Worm (Caenorhabditis elegans) whole organism, L1 larva: ENCODE data around the gene K07E3.9.
A peak's percentile ranks its signal among the peaks of the same experiment; 100 is the strongest.

Experiments used
- C04F5.9 ChIP-seq: sonication (generic microtip); optimal IDR thresholded peaks from 2 replicates; lab custom pipeline; 2016; ENCODE audit warnings: missing genetic modification characterization, missing compliant biosample characterization
- C16A3.4 ChIP-seq: fragments of 150-350 bp; optimal IDR thresholded peaks from 2 replicates; lab custom pipeline; 2014; ENCODE audit warnings: missing biosample characterization, missing genetic modification characterization
- C34B4.2 ChIP-seq: sonication (generic microtip); optimal IDR thresholded peaks from 2 replicates; lab custom pipeline; 2017; ENCODE audit warnings: mild to moderate bottlenecking, missing genetic modification characterization, missing compliant biosample characterization
- F16B12.6 ChIP-seq: fragments of 150-350 bp; optimal IDR thresholded peaks from 2 replicates; lab custom pipeline; 2014; ENCODE audit warnings: missing biosample characterization, missing genetic modification characterization
- Y116A8C.19 ChIP-seq: sonication (generic microtip); optimal IDR thresholded peaks from 2 replicates; lab custom pipeline; 2016; ENCODE audit warnings: missing compliant biosample characterization, missing genetic modification characterization, borderline replicate concordance
- ama-1 ChIP-seq: fragments of 150-350 bp; optimal IDR thresholded peaks from 2 replicates; lab custom pipeline; 2014
- ceh-63 ChIP-seq: fragments of 200-800 bp; sonication (Bioruptor generic); optimal IDR thresholded peaks from 2 replicates; lab custom pipeline; 2018; ENCODE audit warnings: mild to moderate bottlenecking, missing genetic modification characterization, missing compliant biosample characterization
- ceh-8 ChIP-seq: fragments of 200-800 bp; sonication (Bioruptor generic); optimal IDR thresholded peaks from 2 replicates; lab custom pipeline; 2018; ENCODE audit warnings: mild to moderate bottlenecking, missing genetic modification characterization, moderate library complexity, missing compliant biosample characterization
- ceh-88 ChIP-seq: fragments of 200-800 bp; sonication (Bioruptor generic); IDR thresholded peaks from 2 replicates; pipeline ENCODE4 v1.3.6; 2022; ENCODE audit warnings: missing genetic modification characterization, missing compliant biosample characterization
- ceh-90 ChIP-seq: sonication (generic microtip); optimal IDR thresholded peaks from 2 replicates; lab custom pipeline; 2016; ENCODE audit warnings: missing genetic modification characterization, missing compliant biosample characterization
- ces-1 ChIP-seq: fragments of 150-350 bp; optimal IDR thresholded peaks from 2 replicates; lab custom pipeline; 2014; ENCODE audit warnings: missing biosample characterization, missing genetic modification reagents, missing genetic modification characterization
- dpl-1 ChIP-seq, 3 experiments: fragments of 150-350 bp in 2 of 3; sonication (generic microtip) in 1 of 3; optimal IDR thresholded peaks; 2 replicates each; lab custom pipeline; 2014 to 2017; ENCODE audit warnings: missing biosample characterization in 3 of 3, missing genetic modification characterization in 3 of 3, missing genetic modification reagents in 3 of 3
- efl-1 ChIP-seq, 4 experiments: fragments of 150-350 bp; optimal IDR thresholded peaks in 3 of 4; peaks in 1 of 4; 1 replicate in 1 of 4; 2 replicates in 3 of 4; lab custom pipeline; 2014; ENCODE audit warnings: missing biosample characterization in 2 of 4, missing genetic modification characterization in 2 of 4, missing genetic modification reagents in 2 of 4
- egl-13 ChIP-seq: sonication (generic microtip); optimal IDR thresholded peaks from 2 replicates; lab custom pipeline; 2016; ENCODE audit warnings: missing genotype, missing genetic modification reagents, missing genetic modification characterization, missing compliant biosample characterization
- elt-2 ChIP-seq: sonication (generic microtip); optimal IDR thresholded peaks from 2 replicates; lab custom pipeline; 2016; ENCODE audit warnings: missing genetic modification characterization, mild to moderate bottlenecking, inconsistent platforms, missing compliant biosample characterization, missing genetic modification reagents
- elt-3 ChIP-seq, 6 experiments: fragments of 150-350 bp in 1 of 6; sonication (generic microtip); optimal IDR thresholded peaks; 2 replicates each; lab custom pipeline; 2017 to 2018; ENCODE audit warnings: missing biosample characterization in 6 of 6, missing genetic modification characterization in 6 of 6, inconsistent platforms in 1 of 6
- fkh-4 ChIP-seq: sonication (generic microtip); optimal IDR thresholded peaks from 2 replicates; lab custom pipeline; 2016; ENCODE audit warnings: missing compliant biosample characterization, missing genetic modification characterization, borderline replicate concordance
- grh-1 ChIP-seq: fragments of 200-800 bp; sonication (Bioruptor generic); IDR thresholded peaks from 2 replicates; pipeline ENCODE4 v1.3.6; 2022; ENCODE audit warnings: missing genetic modification reagents, missing genetic modification characterization, missing compliant biosample characterization
- hlh-17 ChIP-seq: fragments of 200-800 bp; sonication (Bioruptor generic); optimal IDR thresholded peaks from 2 replicates; lab custom pipeline; 2018; ENCODE audit warnings: missing genetic modification characterization, mild to moderate bottlenecking, missing compliant biosample characterization, moderate library complexity, borderline replicate concordance
- hlh-4 ChIP-seq: sonication (generic microtip); optimal IDR thresholded peaks from 2 replicates; lab custom pipeline; 2016; ENCODE audit warnings: mild to moderate bottlenecking, missing genetic modification characterization, missing compliant biosample characterization
- hpl-2 ChIP-seq: fragments of 150-350 bp; optimal IDR thresholded peaks from 2 replicates; lab custom pipeline; 2014; ENCODE audit warnings: missing biosample characterization, missing genetic modification reagents, missing genetic modification characterization
- jun-1 ChIP-seq: fragments of 150-350 bp; optimal IDR thresholded peaks from 2 replicates; lab custom pipeline; 2014; ENCODE audit warnings: missing biosample characterization, missing genetic modification reagents, missing genetic modification characterization
- lin-14 ChIP-seq: fragments of 200-800 bp; sonication (Bioruptor generic); optimal IDR thresholded peaks from 2 replicates; lab custom pipeline; 2018; ENCODE audit warnings: mild to moderate bottlenecking, missing genetic modification characterization, moderate library complexity, missing compliant biosample characterization
- lin-35 ChIP-seq, 2 experiments: fragments of 150-350 bp; optimal IDR thresholded peaks; 2 replicates each; lab custom pipeline; 2014; ENCODE audit warnings: missing biosample characterization in 2 of 2, missing genetic modification characterization in 2 of 2, missing genetic modification reagents in 2 of 2
- lsy-2 ChIP-seq, 2 experiments: fragments of 150-350 bp; optimal IDR thresholded peaks; 2 replicates each; lab custom pipeline; 2014; ENCODE audit warnings: missing biosample characterization in 2 of 2, missing genetic modification characterization in 2 of 2
- mdl-1 ChIP-seq, 2 experiments: fragments of 150-350 bp; optimal IDR thresholded peaks; 2 replicates each; lab custom pipeline; 2014 to 2017; ENCODE audit warnings: missing biosample characterization in 2 of 2, missing genetic modification characterization in 2 of 2, inconsistent platforms in 1 of 2
- mep-1 ChIP-seq: fragments of 150-350 bp; optimal IDR thresholded peaks from 2 replicates; lab custom pipeline; 2014; ENCODE audit warnings: missing biosample characterization, missing genetic modification characterization
- nhr-11 ChIP-seq: fragments of 150-350 bp; optimal IDR thresholded peaks from 2 replicates; lab custom pipeline; 2014; ENCODE audit warnings: missing biosample characterization, missing genetic modification characterization
- nhr-20 ChIP-seq: sonication (generic microtip); optimal IDR thresholded peaks from 2 replicates; lab custom pipeline; 2016; ENCODE audit warnings: mild to moderate bottlenecking, missing genetic modification characterization, missing compliant biosample characterization
- nhr-237 ChIP-seq: fragments of 150-350 bp; optimal IDR thresholded peaks from 2 replicates; lab custom pipeline; 2014; ENCODE audit warnings: missing biosample characterization, missing genetic modification characterization
- nhr-28 ChIP-seq: fragments of 150-350 bp; optimal IDR thresholded peaks from 2 replicates; lab custom pipeline; 2014; ENCODE audit warnings: missing biosample characterization, missing genetic modification characterization
- nhr-77 ChIP-seq: fragments of 150-350 bp; optimal IDR thresholded peaks from 2 replicates; lab custom pipeline; 2014; ENCODE audit warnings: missing biosample characterization, missing genetic modification characterization
- nhr-90 ChIP-seq: sonication (generic microtip); optimal IDR thresholded peaks from 2 replicates; lab custom pipeline; 2016; ENCODE audit warnings: mild to moderate bottlenecking, missing genetic modification characterization, missing compliant biosample characterization; ENCODE audit not compliant: poor library complexity
- pax-3 ChIP-seq: fragments of 200-800 bp; sonication (Bioruptor generic); optimal IDR thresholded peaks from 2 replicates; lab custom pipeline; 2018; ENCODE audit warnings: mild to moderate bottlenecking, missing genetic modification characterization, moderate library complexity, missing compliant biosample characterization
- pqm-1 ChIP-seq: sonication (generic microtip); optimal IDR thresholded peaks from 3 replicates; lab custom pipeline; 2017; ENCODE audit warnings: missing biosample characterization, missing genetic modification characterization
- rnt-1 ChIP-seq: sonication (generic microtip); optimal IDR thresholded peaks from 2 replicates; lab custom pipeline; 2016; ENCODE audit warnings: mild to moderate bottlenecking, missing genetic modification characterization, moderate library complexity, missing compliant biosample characterization
- skn-1 ChIP-seq: fragments of 150-350 bp; optimal IDR thresholded peaks from 2 replicates; lab custom pipeline; 2014; ENCODE audit warnings: missing biosample characterization, missing genetic modification characterization
- snu-23 ChIP-seq: sonication (generic microtip); optimal IDR thresholded peaks from 2 replicates; lab custom pipeline; 2016; ENCODE audit warnings: missing genetic modification characterization, missing compliant biosample characterization
- sptf-1 ChIP-seq: fragments of 150-350 bp; optimal IDR thresholded peaks from 2 replicates; lab custom pipeline; 2014; ENCODE audit warnings: missing biosample characterization, missing genetic modification characterization
- sup-37 ChIP-seq: fragments of 200-800 bp; sonication (Bioruptor generic); optimal IDR thresholded peaks from 2 replicates; lab custom pipeline; 2018; ENCODE audit warnings: mild to moderate bottlenecking, missing genetic modification characterization, missing compliant biosample characterization
- swsn-7 ChIP-seq: sonication (generic microtip); optimal IDR thresholded peaks from 2 replicates; lab custom pipeline; 2016; ENCODE audit warnings: missing genetic modification characterization, missing compliant biosample characterization
- tbx-2 ChIP-seq: sonication (generic microtip); optimal IDR thresholded peaks from 2 replicates; lab custom pipeline; 2016; ENCODE audit warnings: missing genetic modification characterization, missing compliant biosample characterization
- tlp-1 ChIP-seq: fragments of 150-350 bp; optimal IDR thresholded peaks from 2 replicates; lab custom pipeline; 2014; ENCODE audit warnings: missing biosample characterization, missing genetic modification characterization
- unc-130 ChIP-seq: fragments of 150-350 bp; optimal IDR thresholded peaks from 2 replicates; lab custom pipeline; 2017; ENCODE audit warnings: missing biosample characterization, missing genetic modification characterization, inconsistent platforms
- unc-30 ChIP-seq: sonication (generic microtip); optimal IDR thresholded peaks from 2 replicates; lab custom pipeline; 2017; ENCODE audit warnings: missing biosample characterization, missing genetic modification characterization
- unc-62 ChIP-seq: fragments of 150-350 bp; optimal IDR thresholded peaks from 2 replicates; lab custom pipeline; 2014; ENCODE audit warnings: missing biosample characterization, missing genetic modification reagents, missing genetic modification characterization
- vab-15 ChIP-seq: sonication (generic microtip); optimal IDR thresholded peaks from 2 replicates; lab custom pipeline; 2017; ENCODE audit warnings: missing genotype, mild to moderate bottlenecking, missing genetic modification characterization, missing compliant biosample characterization
- xbp-1 ChIP-seq: sonication (generic microtip); optimal IDR thresholded peaks from 2 replicates; lab custom pipeline; 2016; ENCODE audit warnings: missing genetic modification characterization, missing compliant biosample characterization
- zip-4 ChIP-seq: fragments of 200-800 bp; sonication (Bioruptor generic); optimal IDR thresholded peaks from 2 replicates; lab custom pipeline; 2018; ENCODE audit warnings: mild to moderate bottlenecking, missing genetic modification characterization, moderate library complexity, missing compliant biosample characterization
- ztf-11 ChIP-seq, 2 experiments: sonication (generic microtip); optimal IDR thresholded peaks; 2 replicates each; lab custom pipeline; 2016 to 2017; ENCODE audit warnings: missing genetic modification characterization in 2 of 2, missing biosample characterization in 1 of 2, missing compliant biosample characterization in 1 of 2
- ztf-4 ChIP-seq: fragments of 150-350 bp; optimal IDR thresholded peaks from 2 replicates; lab custom pipeline; 2014; ENCODE audit warnings: missing biosample characterization, missing genetic modification characterization

Gene K07E3.9

DNA sequence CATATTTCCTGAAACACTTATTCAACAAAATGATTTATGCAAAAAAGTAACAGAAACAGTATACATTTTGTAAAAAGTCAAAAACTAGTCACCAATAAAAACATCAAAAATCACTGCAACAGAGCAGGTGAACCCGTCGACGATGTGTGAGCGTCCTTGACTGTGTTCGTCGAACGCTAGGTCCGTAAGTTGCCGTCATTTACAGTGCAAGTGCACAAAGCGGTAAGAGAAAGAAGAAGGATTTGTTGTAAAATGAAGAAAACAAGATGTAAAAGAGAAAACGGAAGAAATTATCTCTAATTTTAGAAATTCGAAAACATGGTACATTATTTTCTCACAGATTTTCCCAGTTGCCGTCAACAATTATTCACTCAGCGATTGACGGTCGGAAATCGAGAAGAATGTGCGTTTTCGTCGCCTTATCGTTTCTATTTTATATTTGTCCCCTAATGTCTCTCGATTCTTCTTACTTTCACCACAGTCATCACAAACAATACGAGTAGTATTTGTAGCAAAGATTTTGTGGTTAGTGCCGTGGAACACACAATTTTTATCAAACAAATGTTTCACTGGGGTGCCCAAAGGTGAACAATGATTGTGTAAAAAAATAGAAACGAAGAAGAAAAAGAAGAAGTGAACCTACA lies 18.6 kb upstream of the K07E3.9 start (continued):
- TF ChIP-seq nhr-11, result no peak
- TF ChIP-seq hpl-2 (GFP tag; lab: Kevin White, UChicago), result no peak
- no peak for TF ChIP-seq ceh-63 (GFP tag; lab: Kevin White, UChicago)
- TF ChIP-seq dpl-1 (GFP tag; optimal IDR thresholded peaks at IDR 0.05; lab: Kevin White, UChicago), result peak in 1 of 3 experiments; percentile 2
- no peak for TF ChIP-seq nhr-77
- no peak for TF ChIP-seq C04F5.9 (tag; lab: Kevin White, UChicago)
- TF ChIP-seq ztf-11 (tag; optimal IDR thresholded peaks at IDR 0.05; lab: Kevin White, UChicago), result no peak
- no peak for TF ChIP-seq fkh-4 (tag; lab: Kevin White, UChicago)
- no peak for TF ChIP-seq vab-15 (tag; lab: Kevin White, UChicago)
- TF ChIP-seq ces-1 (GFP tag; lab: Kevin White, UChicago), result no peak
- no peak for TF ChIP-seq mdl-1 (tag; optimal IDR thresholded peaks at IDR 0.05; lab: Kevin White, UChicago)
- TF ChIP-seq sptf-1 (tag; lab: Kevin White, UChicago), result no peak
- TF ChIP-seq jun-1 (tag; lab: Kevin White, UChicago), result peak; percentile 10
- TF ChIP-seq swsn-7 (tag; lab: Kevin White, UChicago), result peak; percentile 9
- TF ChIP-seq unc-62 (GFP tag; lab: Kevin White, UChicago), result no peak
- no peak for TF ChIP-seq egl-13 (tag; lab: Kevin White, UChicago)
- TF ChIP-seq hlh-17 (GFP tag; lab: Kevin White, UChicago), result no peak
- no peak for TF ChIP-seq tlp-1 (tag; lab: Kevin White, UChicago)
- TF ChIP-seq zip-4 (GFP tag; lab: Kevin White, UChicago), result no peak
- no peak for TF ChIP-seq nhr-28 (tag; lab: Kevin White, UChicago)
- no peak for TF ChIP-seq ama-1 (lab: Kevin White, UChicago)
- no peak for TF ChIP-seq tbx-2 (tag; lab: Kevin White, UChicago)
- no peak for TF ChIP-seq C34B4.2 (tag; lab: Kevin White, UChicago)
- TF ChIP-seq F16B12.6 (tag; lab: Kevin White, UChicago), result peak; percentile 80
- TF ChIP-seq rnt-1, result peak; percentile 22
- TF ChIP-seq C16A3.4 (tag; lab: Kevin White, UChicago), result no peak
- TF ChIP-seq efl-1 (optimal IDR thresholded peaks at IDR 0.05; lab: Kevin White, UChicago), result no peak
- peak; percentile 12 to 69 for TF ChIP-seq efl-1 (GFP tag; optimal IDR thresholded peaks at IDR 0.05 in 1 of 2; lab: Kevin White, UChicago)
- TF ChIP-seq Y116A8C.19 (tag; lab: Kevin White, UChicago), result no peak
- peak in 1 of 2 experiments; percentile 15 for TF ChIP-seq lin-35 (GFP tag; optimal IDR thresholded peaks at IDR 0.05; lab: Kevin White, UChicago)
- peak; percentile 15 for TF ChIP-seq nhr-90 (tag; lab: Kevin White, UChicago)
- TF ChIP-seq grh-1 (GFP tag; lab: Robert Waterston, UW), result peak; percentile 17; the same call in 1 of the 2 replicates
- no peak for TF ChIP-seq ceh-90
- TF ChIP-seq ztf-4 (tag; lab: Kevin White, UChicago), result no peak
- no peak for TF ChIP-seq nhr-237 (tag; lab: Kevin White, UChicago)
- TF ChIP-seq skn-1, result no peak
- peak in 2 of 6 experiments; percentile 4 to 78 for TF ChIP-seq elt-3 (tag; optimal IDR thresholded peaks at IDR 0.05; lab: Kevin White, UChicago)
- TF ChIP-seq mep-1 (tag; lab: Kevin White, UChicago), result peak; percentile 65

DNA sequence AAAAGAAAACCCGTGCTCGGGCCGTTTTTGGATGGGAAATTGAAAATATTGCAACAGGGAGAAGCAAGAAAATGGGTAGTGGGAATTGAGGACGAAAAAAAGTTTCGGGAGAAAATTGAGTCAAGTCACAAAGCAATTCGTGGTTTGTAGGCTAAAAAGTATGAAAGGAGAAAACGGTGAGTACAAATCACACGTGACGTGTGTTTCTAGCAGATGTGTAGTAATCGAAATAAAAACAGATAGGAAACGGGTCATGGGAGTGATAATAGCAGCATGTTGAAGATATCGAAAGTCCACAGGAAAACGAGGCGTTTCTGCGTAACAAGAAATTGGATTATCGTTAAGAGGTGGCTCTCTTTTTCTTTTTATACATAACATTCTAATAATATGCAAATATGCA lies 18.1 kb upstream of the K07E3.9 start:
- TF ChIP-seq jun-1 (tag; lab: Kevin White, UChicago) (no peak), unc-30 (tag; lab: Kevin White, UChicago) (no peak), sup-37 (no peak), tlp-1 (tag; lab: Kevin White, UChicago) (no peak), grh-1 (GFP tag; lab: Robert Waterston, UW) (no peak), efl-1 (optimal IDR thresholded peaks at IDR 0.05; lab: Kevin White, UChicago) (no peak), efl-1 (GFP tag; optimal IDR thresholded peaks at IDR 0.05 in 1 of 2; lab: Kevin White, UChicago) (no peak), xbp-1 (tag; lab: Kevin White, UChicago) (peak; percentile 17), hlh-4 (tag; lab: Kevin White, UChicago) (no peak), snu-23 (GFP tag; lab: Kevin White, UChicago) (peak; percentile 51), ceh-8 (GFP tag; lab: Kevin White, UChicago) (no peak), hlh-17 (GFP tag; lab: Kevin White, UChicago) (no peak), pqm-1 (tag; lab: Kevin White, UChicago) (no peak), ceh-88 (no peak), nhr-20 (peak; percentile 73), pax-3 (tag; lab: Kevin White, UChicago) (peak; percentile 68), lsy-2 (tag; optimal IDR thresholded peaks at IDR 0.05; lab: Kevin White, UChicago) (peak; percentile 14 to 52), unc-130 (tag; lab: Kevin White, UChicago) (no peak), elt-2 (tag; lab: Kevin White, UChicago) (peak; percentile 8), lin-14 (GFP tag; lab: Kevin White, UChicago) (peak; percentile 69)
